Fruit fly (Drosophila melanogaster): ENCODE results near the gene Oseg5.

Gene Oseg5

dm6 chr2L:20835501-20835900 is at the start of gene Oseg5:
Oseg5 (minus strand) TSS chr2L:20835840.
- TF ChIP-seq CG6854 (GFP tag; optimal IDR thresholded peaks at IDR 0.05) (no peak), Nf-YA (GFP tag; IDR thresholded peaks at IDR 0.05) (no peak), Ptx1 (GFP tag; IDR thresholded peaks at IDR 0.05) (no peak), Eip74EF (GFP tag; optimal IDR thresholded peaks at IDR 0.05) (no peak), CG18262 (tag; optimal IDR thresholded peaks at IDR 0.05) (no peak), Aef1 (GFP tag; IDR thresholded peaks at IDR 0.05) (no peak), CG32532 (GFP tag; IDR thresholded peaks at IDR 0.05) (no peak), CG18476 (GFP tag; optimal IDR thresholded peaks at IDR 0.05) (no peak), Poxn (GFP tag; IDR thresholded peaks at IDR 0.05) (no peak), sug (tag; optimal IDR thresholded peaks at IDR 0.05) (peak; percentile 15), Hr51 (GFP tag; optimal IDR thresholded peaks at IDR 0.05) (no peak), CG4854 (GFP tag; optimal IDR thresholded peaks at IDR 0.05) (no peak), Awh (GFP tag; IDR thresholded peaks at IDR 0.05) (no peak), Doc2 (GFP tag; IDR thresholded peaks at IDR 0.05) (no peak), stwl (tag; optimal IDR thresholded peaks at IDR 0.05) (peak; percentile 1), vvl (GFP tag; IDR thresholded peaks at IDR 0.05) (0 out of 2 replicates have a peak, but pooled peaks have one; percentile 20), dan (GFP tag; IDR thresholded peaks at IDR 0.05) (no peak), wor (GFP tag; IDR thresholded peaks at IDR 0.05) (no peak), crc (GFP tag; optimal IDR thresholded peaks at IDR 0.05) (no peak), eve (GFP tag; optimal IDR thresholded peaks at IDR 0.05) (no peak), CTCF (GFP tag; optimal IDR thresholded peaks at IDR 0.05) (peak; percentile 78), phol (tag; optimal IDR thresholded peaks at IDR 0.05) (peak; percentile 67), jing (GFP tag; optimal IDR thresholded peaks at IDR 0.05) (no peak), CG4328 (GFP tag; optimal IDR thresholded peaks at IDR 0.05) (no peak), ewg (GFP tag; optimal IDR thresholded peaks at IDR 0.05) (no peak), CG17328 (GFP tag; IDR thresholded peaks at IDR 0.05) (no peak), Ets97D (GFP tag; optimal IDR thresholded peaks at IDR 0.05) (peak; percentile 30), Rfx (GFP tag; IDR thresholded peaks at IDR 0.05) (peak; percentile 96), Med (GFP tag) (peak; percentile 18), CG6689 (GFP tag; IDR thresholded peaks at IDR 0.05) (no peak), CG15601 (tag; optimal IDR thresholded peaks at IDR 0.05) (peak; percentile 67), gfzf (GFP tag; optimal IDR thresholded peaks at IDR 0.05) (peak; percentile 47), pita (GFP tag; optimal IDR thresholded peaks at IDR 0.05) (peak; percentile 54), CG13894 (tag; optimal IDR thresholded peaks at IDR 0.05) (no peak), row (GFP tag; IDR thresholded peaks at IDR 0.05) (no peak), zen2 (GFP tag; IDR thresholded peaks at IDR 0.05; ENCODE audit: partially characterized antibody) (no peak), Rx (GFP tag; IDR thresholded peaks at IDR 0.05) (no peak), CG10209 (GFP tag; optimal IDR thresholded peaks at IDR 0.05) (no peak), E2f2 (GFP tag; IDR thresholded peaks at IDR 0.05) (no peak), hb (GFP tag; IDR thresholded peaks at IDR 0.05; ENCODE audit: partially characterized antibody) (no peak), CG17568 (GFP tag; optimal IDR thresholded peaks at IDR 0.05) (no peak), Bgb (GFP tag; IDR thresholded peaks at IDR 0.05; ENCODE audit: partially characterized antibody) (no peak), kay (GFP tag; optimal IDR thresholded peaks at IDR 0.05) (no peak), CG2199 (GFP tag; IDR thresholded peaks at IDR 0.05) (0 out of 3 replicates have a peak, but pooled peaks have one; percentile 51), inv (GFP tag; IDR thresholded peaks at IDR 0.05; ENCODE audit: partially characterized antibody) (no peak), Hand (GFP tag; optimal IDR thresholded peaks at IDR 0.05) (no peak), YL-1 (GFP tag; optimal IDR thresholded peaks at IDR 0.05) (no peak)

Measured in whole organism, embryonic.